Worm (Caenorhabditis elegans): ENCODE measurements around the gene fbxa-95.
"Not testable (repeated sequence)": the region's sequence is repeated elsewhere in the genome, so short reads cannot be mapped to it uniquely, and the experiment has no call there.

fbxa-95 gene

DNA sequence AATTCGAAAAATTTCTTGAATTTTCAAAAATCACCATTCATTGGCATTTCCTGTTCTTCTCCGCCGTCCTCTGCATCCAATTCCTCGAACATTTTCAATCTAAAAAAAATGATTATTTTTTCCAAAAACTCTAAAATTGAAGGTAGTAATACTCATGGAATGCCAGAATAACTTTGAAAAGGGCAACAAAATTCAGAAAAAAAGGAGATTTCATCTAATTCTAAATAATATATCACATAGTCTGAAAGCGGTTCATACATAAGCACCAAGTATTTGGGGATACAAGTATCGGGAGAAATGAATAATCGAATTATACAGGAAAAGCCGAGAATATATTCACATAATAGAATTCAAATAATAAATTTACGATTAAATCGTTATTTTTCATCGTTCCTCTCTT lies 4.0 kb downstream of the fbxa-95 start, which contains the start of gene mdt-28:
Gene mdt-28, minus strand, starts transcription at position 101 of the 400 bp plus-strand sequence.
- TF ChIP-seq nhr-76 (tag; optimal IDR thresholded peaks at IDR 0.05): no peak
- TF ChIP-seq mab-5 (tag; optimal IDR thresholded peaks at IDR 0.05): no peak
- no peak for TF ChIP-seq cnd-1 (tag; optimal IDR thresholded peaks at IDR 0.05)
- no peak for TF ChIP-seq ham-2 (GFP tag; optimal IDR thresholded peaks at IDR 0.05)

DNA sequence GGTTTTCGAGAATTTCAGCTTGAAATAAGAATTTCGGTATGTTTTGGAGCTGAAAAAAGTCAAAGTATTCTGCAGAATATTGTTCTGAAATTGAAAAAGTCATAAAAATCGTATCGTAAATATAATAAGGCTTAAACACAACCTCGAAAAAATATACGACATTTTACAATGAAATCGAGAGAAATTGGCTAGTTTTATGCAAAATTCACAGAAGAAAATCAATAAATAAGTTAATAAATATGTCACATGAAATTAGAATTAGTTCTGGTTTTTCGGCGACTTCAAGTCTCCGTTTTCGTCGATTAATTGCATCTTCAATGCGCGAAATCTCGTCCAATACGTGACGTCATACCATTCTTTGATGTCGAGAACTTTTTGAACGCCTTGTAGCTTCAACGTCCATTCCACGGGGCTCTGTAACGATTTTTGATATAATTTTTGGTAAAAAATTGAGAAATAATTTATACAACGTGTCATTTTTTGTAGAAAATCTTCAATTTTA lies 6.2 kb downstream of the fbxa-95 start, which contains the start of gene atx-3:
Gene atx-3, minus strand, starts transcription at position 51 of the 502 bp plus-strand sequence.
- TF ChIP-seq nhr-2 (tag; optimal IDR thresholded peaks at IDR 0.05): no peak
- no peak for TF ChIP-seq sptf-1 (tag; optimal IDR thresholded peaks at IDR 0.05)
- TF ChIP-seq mep-1 (tag; optimal IDR thresholded peaks at IDR 0.05): no peak
- no peak for TF ChIP-seq unc-62 (GFP tag; optimal IDR thresholded peaks at IDR 0.05)
- TF ChIP-seq nhr-28 (tag; optimal IDR thresholded peaks at IDR 0.05): no peak
- no peak for TF ChIP-seq cnd-1 (tag; optimal IDR thresholded peaks at IDR 0.05)
- TF ChIP-seq tbx-8 (GFP tag; optimal IDR thresholded peaks at IDR 0.05): no peak
- no peak for TF ChIP-seq bed-3 (GFP tag; optimal IDR thresholded peaks at IDR 0.05)
- no peak for TF ChIP-seq lsy-2 (tag; optimal IDR thresholded peaks at IDR 0.05)
- TF ChIP-seq ceh-43 (GFP tag; optimal IDR thresholded peaks at IDR 0.05): no peak
- TF ChIP-seq M03D4.4 (tag; optimal IDR thresholded peaks at IDR 0.05): no peak
- TF ChIP-seq lin-13 (tag; optimal IDR thresholded peaks at IDR 0.05): no peak
- TF ChIP-seq ztf-11 (tag; optimal IDR thresholded peaks at IDR 0.05): no peak
- TF ChIP-seq unc-120 (tag; optimal IDR thresholded peaks at IDR 0.05; ENCODE audit: poor library complexity, severe bottlenecking): no peak
- no peak for TF ChIP-seq blmp-1 (tag; optimal IDR thresholded peaks at IDR 0.05)
- TF ChIP-seq ham-2 (GFP tag; optimal IDR thresholded peaks at IDR 0.05): no peak
- TF ChIP-seq flh-1 (GFP tag; optimal IDR thresholded peaks at IDR 0.05): no peak
- no peak for TF ChIP-seq elt-3 (tag; optimal IDR thresholded peaks at IDR 0.05)

DNA sequence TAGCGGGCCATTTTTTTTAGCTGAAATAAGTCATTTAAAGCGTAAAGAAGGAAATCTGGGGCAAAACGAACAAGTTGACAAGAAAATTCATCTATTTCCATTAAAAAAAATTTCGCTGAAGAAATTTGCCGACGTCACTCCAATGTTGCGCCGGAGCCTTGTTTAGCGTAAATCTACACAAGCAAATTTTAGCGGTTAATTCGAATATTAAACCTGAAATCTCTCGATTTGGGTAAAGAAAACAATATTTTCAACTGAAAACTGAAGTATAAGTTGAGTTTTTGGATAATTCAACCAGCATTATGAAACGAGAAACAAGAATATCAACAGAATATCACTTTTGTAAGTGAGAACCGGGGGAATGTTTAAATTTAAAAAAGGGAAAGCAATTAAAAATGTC lies 7.1 kb downstream of the fbxa-95 start, which contains the start of gene F28F8.9:
Gene F28F8.9, minus strand, starts transcription at position 288 of the 400 bp plus-strand sequence.
- TF ChIP-seq cnd-1 (tag; optimal IDR thresholded peaks at IDR 0.05) (no peak), lsy-2 (tag; optimal IDR thresholded peaks at IDR 0.05) (peak; percentile 10), pha-4 (tag; optimal IDR thresholded peaks at IDR 0.05) (peak; percentile 26), ces-1 (GFP tag; optimal IDR thresholded peaks at IDR 0.05) (peak; percentile 43), snpc-4 (tag; optimal IDR thresholded peaks at IDR 0.05) (no peak), unc-120 (tag; optimal IDR thresholded peaks at IDR 0.05; ENCODE audit: poor library complexity, severe bottlenecking) (peak; percentile 21)

DNA sequence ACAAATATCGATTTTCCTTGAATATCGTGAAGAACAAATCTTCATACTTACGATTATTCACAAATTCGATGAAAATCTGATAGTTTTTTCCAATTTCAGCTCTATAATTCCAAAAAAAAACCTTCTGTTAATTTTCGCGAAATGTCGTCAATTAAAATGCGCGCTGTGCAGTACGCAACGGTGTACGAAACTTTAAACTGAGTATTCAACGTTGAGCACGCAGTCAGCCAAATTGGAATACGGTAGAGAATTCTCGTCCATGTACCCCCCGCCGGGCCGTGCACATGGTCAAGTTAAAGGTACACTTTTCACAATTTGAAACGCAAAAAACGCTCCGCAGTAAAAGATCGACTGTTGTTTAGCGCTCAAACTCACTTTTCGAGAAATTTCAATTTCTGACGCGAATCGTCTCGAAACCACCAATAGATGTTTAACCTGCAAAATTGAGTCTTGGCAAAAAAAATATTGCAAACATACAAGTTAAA lies 18.9 kb downstream of the fbxa-95 start, which contains the start of gene F28F8.7:
Gene F28F8.7, minus strand, starts transcription at position 435 of the 485 bp plus-strand sequence.
- TF ChIP-seq lsy-2 (tag; optimal IDR thresholded peaks at IDR 0.05): peak; percentile 88

DNA sequence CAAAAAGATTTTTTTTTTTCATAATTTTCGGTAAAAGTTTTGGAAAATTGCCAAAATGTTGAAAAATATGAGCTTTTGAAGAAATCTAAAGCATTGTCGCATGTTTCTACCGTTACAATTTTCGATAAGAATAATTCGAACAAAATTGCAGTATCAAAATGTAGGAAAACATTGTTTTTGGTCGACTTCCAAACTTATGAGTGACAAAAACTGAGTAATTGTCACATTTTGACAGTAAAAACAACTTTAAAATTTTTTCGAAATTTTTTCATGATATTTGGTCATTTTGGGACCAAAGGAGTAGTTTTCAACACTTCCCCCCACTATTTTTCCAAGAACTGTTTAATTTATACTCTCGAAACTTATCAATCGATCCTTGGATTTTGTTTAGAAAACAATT lies 23.3 kb downstream of the fbxa-95 start, which contains the start of gene fbxa-139:
Gene fbxa-139, minus strand, starts transcription at position 101 of the 400 bp plus-strand sequence.
- TF ChIP-seq unc-62 (GFP tag; optimal IDR thresholded peaks at IDR 0.05) (no peak), elt-1 (tag; optimal IDR thresholded peaks at IDR 0.05; ENCODE audit: borderline replicate concordance, insufficient read depth) (no peak), mls-2 (tag; optimal IDR thresholded peaks at IDR 0.05) (no peak), ceh-39 (tag; optimal IDR thresholded peaks at IDR 0.05) (no peak), sptf-1 (tag; optimal IDR thresholded peaks at IDR 0.05) (no peak), M03D4.4 (tag; optimal IDR thresholded peaks at IDR 0.05) (no peak), elt-3 (tag; optimal IDR thresholded peaks at IDR 0.05) (no peak)

DNA sequence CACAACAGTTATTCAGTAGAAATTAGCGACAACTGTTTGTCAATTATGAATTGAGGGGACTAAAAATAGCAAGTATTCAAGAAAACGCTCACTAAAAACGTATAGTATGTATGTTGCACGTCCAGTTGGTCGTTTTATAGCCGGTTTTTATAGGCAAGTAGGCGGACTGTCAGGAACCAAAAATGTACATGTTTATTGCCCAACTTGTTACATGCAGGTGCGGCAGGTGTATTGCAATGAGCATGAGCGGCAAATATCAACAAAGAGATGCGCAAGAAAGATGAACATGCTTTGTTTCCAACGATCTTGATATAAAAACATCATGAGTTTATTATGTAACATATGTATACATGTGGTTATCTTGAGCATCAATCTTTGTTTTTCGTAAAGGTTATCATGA lies 28.5 kb downstream of the fbxa-95 start, which contains the start of gene B0391.14:
Gene B0391.14, minus strand, starts transcription at position 101 of the 400 bp plus-strand sequence.
- not testable (repeated sequence) for TF ChIP-seq nhr-12, ceh-39, M03D4.4 (tag; optimal IDR thresholded peaks at IDR 0.05)

DNA sequence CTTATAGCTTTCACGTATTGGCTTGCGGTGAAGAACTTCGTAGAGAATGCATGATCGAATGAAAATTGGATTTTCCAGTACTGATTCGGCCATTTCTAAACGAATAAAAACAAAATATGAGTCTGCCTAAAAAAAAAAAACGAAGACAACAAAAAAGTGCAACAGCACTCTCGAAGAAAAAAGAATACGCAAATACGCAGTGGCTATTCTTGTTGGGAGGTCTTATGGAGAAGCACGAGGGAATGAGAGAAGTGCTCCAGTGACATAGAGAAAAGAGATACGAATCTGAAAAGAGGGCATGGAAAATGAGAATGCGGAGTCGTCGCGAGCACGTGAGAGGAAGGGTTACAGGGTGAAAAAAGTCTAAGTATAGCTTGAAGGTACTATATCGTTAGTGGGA lies 31.0 kb downstream of the fbxa-95 start, which contains the start of gene fbxa-152:
Gene fbxa-152, minus strand, starts transcription at position 101 of the 400 bp plus-strand sequence.
- TF ChIP-seq unc-62 (GFP tag; optimal IDR thresholded peaks at IDR 0.05): no peak
- no peak for TF ChIP-seq zip-8 (tag; optimal IDR thresholded peaks at IDR 0.05)
- TF ChIP-seq ham-2 (GFP tag; optimal IDR thresholded peaks at IDR 0.05): no peak
- no peak for TF ChIP-seq unc-120 (tag; optimal IDR thresholded peaks at IDR 0.05; ENCODE audit: poor library complexity, severe bottlenecking)
- no peak for TF ChIP-seq ces-1 (GFP tag; optimal IDR thresholded peaks at IDR 0.05)
- no peak for TF ChIP-seq ceh-39 (tag; optimal IDR thresholded peaks at IDR 0.05)
- TF ChIP-seq unc-39 (tag; optimal IDR thresholded peaks at IDR 0.05): no peak
- no peak for TF ChIP-seq blmp-1 (tag; optimal IDR thresholded peaks at IDR 0.05)
- TF ChIP-seq elt-3 (tag; optimal IDR thresholded peaks at IDR 0.05): no peak
- TF ChIP-seq elt-1 (tag; optimal IDR thresholded peaks at IDR 0.05; ENCODE audit: borderline replicate concordance, insufficient read depth): no peak
- no peak for TF ChIP-seq nhr-76 (tag; optimal IDR thresholded peaks at IDR 0.05)
- no peak for TF ChIP-seq bed-3 (GFP tag; optimal IDR thresholded peaks at IDR 0.05)
- TF ChIP-seq ceh-83 (GFP tag; optimal IDR thresholded peaks at IDR 0.05): no peak
- TF ChIP-seq nhr-12 (tag; optimal IDR thresholded peaks at IDR 0.05): no peak
- TF ChIP-seq lin-32 (GFP tag; optimal IDR thresholded peaks at IDR 0.05): no peak
- TF ChIP-seq tbx-8 (GFP tag; optimal IDR thresholded peaks at IDR 0.05): no peak
- no peak for TF ChIP-seq M03D4.4 (tag; optimal IDR thresholded peaks at IDR 0.05)
- no peak for TF ChIP-seq sptf-1 (tag; optimal IDR thresholded peaks at IDR 0.05)
